Fruit fly (Drosophila melanogaster): Measurements from ENCODE around the gene Or2a.

Gene Or2a

DNA sequence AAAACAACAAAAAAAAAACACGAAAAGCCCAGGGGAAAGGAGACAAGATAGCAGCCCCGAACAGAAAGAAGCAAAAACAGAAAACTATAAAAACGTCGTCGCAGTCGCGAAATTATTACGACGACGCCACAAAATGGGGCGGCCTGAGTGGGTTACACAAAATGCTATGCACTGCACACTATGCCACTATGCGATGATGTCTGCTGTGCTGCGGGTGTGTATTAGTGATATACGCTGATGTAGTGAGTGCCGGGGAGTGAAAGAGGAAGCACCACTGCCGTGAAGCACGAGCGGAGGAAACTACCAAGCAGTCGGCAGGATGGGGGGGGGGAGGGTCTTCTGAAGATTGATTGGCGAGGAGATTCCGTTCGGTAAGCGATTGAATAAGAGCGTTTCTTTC, 41.0 kb downstream of the Or2a start (continued):
- TF ChIP-seq sens-2 (GFP tag; IDR thresholded peaks at IDR 0.05) = no peak
- TF ChIP-seq aop (GFP tag; IDR thresholded peaks at IDR 0.05) = no peak
- TF ChIP-seq CG13894 (tag; optimal IDR thresholded peaks at IDR 0.05) = no peak
- TF ChIP-seq CG16815 (GFP tag; optimal IDR thresholded peaks at IDR 0.05) = no peak
- no peak for TF ChIP-seq HLHmδ (GFP tag; optimal IDR thresholded peaks at IDR 0.05)
- TF ChIP-seq CG10366 (GFP tag; IDR thresholded peaks at IDR 0.05) = no peak
- no peak for TF ChIP-seq zf30C (GFP tag; optimal IDR thresholded peaks at IDR 0.05)
- no peak for TF ChIP-seq CG18011 (GFP tag; optimal IDR thresholded peaks at IDR 0.05)
- TF ChIP-seq da (GFP tag; optimal IDR thresholded peaks at IDR 0.05) = no peak
- no peak for TF ChIP-seq Six4 (GFP tag; optimal IDR thresholded peaks at IDR 0.05)
- TF ChIP-seq Ets97D (GFP tag; optimal IDR thresholded peaks at IDR 0.05) = no peak
- TF ChIP-seq CG14710 (tag; optimal IDR thresholded peaks at IDR 0.05) = no peak
- no peak for TF ChIP-seq Eip74EF (GFP tag; optimal IDR thresholded peaks at IDR 0.05)
- TF ChIP-seq CG17568 (GFP tag; optimal IDR thresholded peaks at IDR 0.05) = no peak
- TF ChIP-seq GATAe (GFP tag; conservative IDR thresholded peaks at IDR 0.05) = no peak
- TF ChIP-seq kay (GFP tag; optimal IDR thresholded peaks at IDR 0.05) = no peak
- no peak for TF ChIP-seq sima (GFP tag; optimal IDR thresholded peaks at IDR 0.05)
- TF ChIP-seq CG3407 (GFP tag; optimal IDR thresholded peaks at IDR 0.05) = no peak
- no peak for TF ChIP-seq CG17359 (tag; optimal IDR thresholded peaks at IDR 0.05)
- no peak for TF ChIP-seq CG14050 (GFP tag; IDR thresholded peaks at IDR 0.05)
- TF ChIP-seq peb (GFP tag; IDR thresholded peaks at IDR 0.05) = no peak
- no peak for TF ChIP-seq exex (tag; optimal IDR thresholded peaks at IDR 0.05)
- TF ChIP-seq chinmo (GFP tag; IDR thresholded peaks at IDR 0.05; ENCODE audit: partially characterized antibody) = peak; percentile 75; the same call in 1 of the 4 replicates
- TF ChIP-seq grau (tag; optimal IDR thresholded peaks at IDR 0.05) = no peak
- peak; percentile 76 for TF ChIP-seq crol (GFP tag; IDR thresholded peaks at IDR 0.05)
- no peak for TF ChIP-seq ap (GFP tag; IDR thresholded peaks at IDR 0.05)
- no peak for TF ChIP-seq CG42726 (GFP tag; IDR thresholded peaks at IDR 0.05; ENCODE audit: partially characterized antibody)
- no peak for TF ChIP-seq odd (GFP tag; optimal IDR thresholded peaks at IDR 0.05)
- TF ChIP-seq CG43689 (GFP tag; IDR thresholded peaks at IDR 0.05) = no peak
- peak; percentile 13 for TF ChIP-seq nom (GFP tag; optimal IDR thresholded peaks at IDR 0.05)
- TF ChIP-seq Pdp1 (GFP tag; optimal IDR thresholded peaks at IDR 0.05) = peak in 1 of 2 experiments; percentile 51
- no peak for TF ChIP-seq HHEX (GFP tag; optimal IDR thresholded peaks at IDR 0.05)
- no peak for TF ChIP-seq Atf-2 (GFP tag; optimal IDR thresholded peaks at IDR 0.05)
- no peak for TF ChIP-seq CG11560 (tag; IDR thresholded peaks at IDR 0.05)

DNA sequence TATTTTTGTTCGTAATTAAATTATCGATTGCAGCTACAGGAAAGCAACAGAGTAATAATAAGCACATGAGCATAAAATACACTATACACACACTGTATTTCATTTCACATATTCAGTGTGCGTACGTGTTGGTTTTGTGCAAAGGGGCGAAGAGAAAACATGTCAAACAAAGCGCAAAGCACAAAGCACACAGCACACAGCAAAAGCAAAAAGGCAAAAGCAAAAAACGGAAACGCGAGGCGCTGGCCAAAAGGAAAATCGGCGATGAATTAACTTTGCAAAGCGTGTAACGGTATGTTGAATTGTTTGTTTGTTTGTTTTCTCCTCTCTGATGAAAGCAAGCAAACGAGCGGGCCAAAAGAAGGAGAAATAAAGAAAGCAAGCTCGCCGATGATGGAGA, 42.3 kb downstream of the Or2a start:
- no peak for TF ChIP-seq CG18262 (tag; optimal IDR thresholded peaks at IDR 0.05)
- TF ChIP-seq CG4820 (GFP tag; optimal IDR thresholded peaks at IDR 0.05) = no peak
- TF ChIP-seq dpn (GFP tag; optimal IDR thresholded peaks at IDR 0.05) = no peak
- TF ChIP-seq CG7556 (GFP tag; optimal IDR thresholded peaks at IDR 0.05) = no peak
- TF ChIP-seq fu2 (GFP tag; optimal IDR thresholded peaks at IDR 0.05) = no peak
- no peak for TF ChIP-seq tll (GFP tag; optimal IDR thresholded peaks at IDR 0.05)
- no peak for TF ChIP-seq CG10462 (GFP tag; optimal IDR thresholded peaks at IDR 0.05)
- no peak for TF ChIP-seq en (GFP tag; optimal IDR thresholded peaks at IDR 0.05)
- TF ChIP-seq vvl (GFP tag; IDR thresholded peaks at IDR 0.05) = 0 out of 2 replicates have a peak, but pooled peaks have one; percentile 33
- TF ChIP-seq CG11398 (GFP tag; optimal IDR thresholded peaks at IDR 0.05) = no peak
- TF ChIP-seq tna (GFP tag; IDR thresholded peaks at IDR 0.05; ENCODE audit: partially characterized antibody) = no peak
- TF ChIP-seq Ets65A (GFP tag) = peak; percentile 35
